Fruit fly (Drosophila melanogaster) whole organism, embryonic: ENCODE measurements around the gene ND-B16.6.

Source experiments
- Ada2b ChIP-seq: fragments of 200-800 bp; sonication (Bioruptor generic); IDR thresholded peaks from 2 replicates; pipeline ENCODE4 v1.3.6; 2022; ENCODE audit warnings: missing biosample characterization, missing genetic modification characterization
- BtbVII ChIP-seq: fragments of 200-800 bp; sonication (Bioruptor generic); optimal IDR thresholded peaks from 3 replicates; lab custom pipeline; 2017; ENCODE audit warnings: missing biosample characterization, mild to moderate bottlenecking, missing genetic modification characterization
- CG10274 ChIP-seq: fragments of 200-800 bp; sonication (Bioruptor generic); optimal IDR thresholded peaks from 3 replicates; lab custom pipeline; 2017; ENCODE audit warnings: missing biosample characterization, mild to moderate bottlenecking, missing genetic modification characterization
- CG12942 ChIP-seq: fragments of 200-800 bp; sonication (Bioruptor generic); optimal IDR thresholded peaks from 3 replicates; lab custom pipeline; 2016; ENCODE audit warnings: missing biosample characterization, missing genetic modification characterization
- CG15011 ChIP-seq: fragments of 200-800 bp; sonication (Bioruptor generic); optimal IDR thresholded peaks from 3 replicates; lab custom pipeline; 2018; ENCODE audit warnings: missing biosample characterization, mild to moderate bottlenecking, missing genetic modification characterization
- CG15073 ChIP-seq: fragments of 200-800 bp; sonication (Bioruptor generic); optimal IDR thresholded peaks from 2 replicates; lab custom pipeline; 2016; ENCODE audit warnings: missing biosample characterization, missing genetic modification characterization
- CG16863 ChIP-seq: fragments of 200-800 bp; sonication (Bioruptor generic); optimal IDR thresholded peaks from 3 replicates; lab custom pipeline; 2016; ENCODE audit warnings: missing biosample characterization, missing genetic modification characterization
- CG2889 ChIP-seq: fragments of 200-800 bp; sonication (Bioruptor generic); IDR thresholded peaks from 3 replicates; pipeline ENCODE4 v1.3.6; 2022; ENCODE audit warnings: missing biosample characterization, missing genetic modification characterization
- CG4360 ChIP-seq: fragments of 200-800 bp; sonication (Bioruptor generic); IDR thresholded peaks from 2 replicates; pipeline ENCODE4 v1.3.6; 2022; ENCODE audit warnings: missing biosample characterization, missing genetic modification characterization
- CG5180 ChIP-seq: fragments of 200-800 bp; sonication (Bioruptor generic); optimal IDR thresholded peaks from 3 replicates; lab custom pipeline; 2017; ENCODE audit warnings: missing biosample characterization, missing genetic modification characterization, mild to moderate bottlenecking, moderate library complexity, missing genetic modification reagents
- CG6254 ChIP-seq: fragments of 200-800 bp; sonication (Bioruptor generic); optimal IDR thresholded peaks from 3 replicates; lab custom pipeline; 2017; ENCODE audit warnings: mild to moderate bottlenecking, missing biosample characterization, missing genetic modification reagents, missing genetic modification characterization
- CG7556 ChIP-seq: fragments of 200-800 bp; sonication (Bioruptor generic); optimal IDR thresholded peaks from 2 replicates; lab custom pipeline; 2017; ENCODE audit warnings: missing biosample characterization, mild to moderate bottlenecking, missing genetic modification characterization
- CG7928 ChIP-seq: fragments of 200-800 bp; sonication (Bioruptor generic); optimal IDR thresholded peaks from 2 replicates; lab custom pipeline; 2017; ENCODE audit warnings: missing biosample characterization, mild to moderate bottlenecking, missing genetic modification characterization
- CTCF ChIP-seq: fragments of 200-800 bp; sonication (Bioruptor generic); optimal IDR thresholded peaks from 2 replicates; lab custom pipeline; 2017; ENCODE audit warnings: missing biosample characterization, mild to moderate bottlenecking, missing genetic modification characterization, moderate library complexity
- D19B ChIP-seq: fragments of 200-800 bp; sonication (Bioruptor generic); optimal IDR thresholded peaks from 2 replicates; lab custom pipeline; 2017; ENCODE audit warnings: missing biosample characterization, mild to moderate bottlenecking, missing genetic modification characterization
- Dll ChIP-seq: fragments of 200-800 bp; sonication (Bioruptor generic); IDR thresholded peaks from 4 replicates; pipeline ENCODE4 v1.3.6; 2022; ENCODE audit warnings: missing biosample characterization, missing genetic modification characterization; ENCODE audit not compliant: partially characterized antibody
- Doc3 ChIP-seq: fragments of 200-800 bp; sonication (Bioruptor generic); IDR thresholded peaks from 3 replicates; pipeline ENCODE4 v1.3.6; 2022; ENCODE audit warnings: missing biosample characterization, missing genetic modification characterization; ENCODE audit not compliant: partially characterized antibody
- HLH4C ChIP-seq: fragments of 200-800 bp; sonication (Bioruptor generic); IDR thresholded peaks from 3 replicates; pipeline ENCODE4 v1.3.6; 2022; ENCODE audit warnings: missing biosample characterization, missing genetic modification characterization; ENCODE audit not compliant: partially characterized antibody
- NC2β ChIP-seq: fragments of 200-800 bp; sonication (Bioruptor generic); optimal IDR thresholded peaks from 2 replicates; lab custom pipeline; 2016; ENCODE audit warnings: missing biosample characterization, missing genetic modification characterization
- NFAT ChIP-seq: fragments of 200-800 bp; sonication (Bioruptor generic); IDR thresholded peaks from 2 replicates; pipeline ENCODE4 v1.3.6; 2022; ENCODE audit warnings: missing biosample characterization, missing genetic modification characterization
- Nf-YB ChIP-seq: fragments of 200-800 bp; sonication (Bioruptor generic); optimal IDR thresholded peaks from 3 replicates; lab custom pipeline; 2019; ENCODE audit warnings: missing biosample characterization, mild to moderate bottlenecking, missing genetic modification characterization, moderate library complexity
- Opbp ChIP-seq: fragments of 200-800 bp; sonication (Bioruptor generic); IDR thresholded peaks from 3 replicates; pipeline ENCODE4 v1.3.6; 2022; ENCODE audit warnings: missing biosample characterization, missing genetic modification characterization; ENCODE audit not compliant: partially characterized antibody
- Scr ChIP-seq: fragments of 200-800 bp; sonication (Bioruptor generic); IDR thresholded peaks from 2 replicates; pipeline ENCODE4 v1.3.6; 2022; ENCODE audit warnings: missing biosample characterization, missing genetic modification characterization; ENCODE audit not compliant: partially characterized antibody
- Sry-β ChIP-seq: fragments of 200-800 bp; sonication (Bioruptor generic); optimal IDR thresholded peaks from 2 replicates; lab custom pipeline; 2018; ENCODE audit warnings: missing biosample characterization, mild to moderate bottlenecking, missing genetic modification characterization, moderate library complexity
- Xbp1 ChIP-seq: fragments of 200-800 bp; sonication (Bioruptor generic); optimal IDR thresholded peaks from 3 replicates; lab custom pipeline; 2016; ENCODE audit warnings: missing biosample characterization, mild to moderate bottlenecking, missing genetic modification characterization
- bab2 ChIP-seq: fragments of 200-800 bp; sonication (Bioruptor generic); optimal IDR thresholded peaks from 2 replicates; lab custom pipeline; 2016; ENCODE audit warnings: missing biosample characterization, missing genetic modification characterization
- bcd ChIP-seq: fragments of 200-800 bp; sonication (Bioruptor generic); optimal IDR thresholded peaks from 2 replicates; lab custom pipeline; 2017; ENCODE audit warnings: missing biosample characterization, mild to moderate bottlenecking, missing genetic modification characterization
- cad ChIP-seq: fragments of >200 bp; optimal IDR thresholded peaks from 2 replicates; lab custom pipeline; 2017; ENCODE audit warnings: missing biosample characterization, missing genetic modification characterization
- chif ChIP-seq, 2 experiments: fragments of 200-800 bp; sonication (Bioruptor generic); optimal IDR thresholded peaks; 3 replicates each; lab custom pipeline; 2016; ENCODE audit warnings: missing biosample characterization in 2 of 2, missing genetic modification characterization in 2 of 2
- cwo ChIP-seq: fragments of 200-800 bp; sonication (Bioruptor generic); optimal IDR thresholded peaks from 3 replicates; lab custom pipeline; 2017; ENCODE audit warnings: missing biosample characterization, missing genetic modification characterization, mild to moderate bottlenecking, moderate library complexity, missing genetic modification reagents
- danr ChIP-seq: fragments of 200-800 bp; sonication (Bioruptor generic); IDR thresholded peaks from 2 replicates; pipeline ENCODE4 v1.3.6; 2022; ENCODE audit warnings: missing biosample characterization, missing genetic modification characterization
- fd102C ChIP-seq: fragments of 200-800 bp; sonication (Bioruptor generic); optimal IDR thresholded peaks from 2 replicates; lab custom pipeline; 2018; ENCODE audit warnings: missing biosample characterization, mild to moderate bottlenecking, missing genetic modification characterization, moderate library complexity
- gem ChIP-seq: fragments of 200-800 bp; sonication (Bioruptor generic); optimal IDR thresholded peaks from 2 replicates; lab custom pipeline; 2019; ENCODE audit warnings: missing biosample characterization, mild to moderate bottlenecking, missing genetic modification characterization, moderate library complexity
- hb ChIP-seq: fragments of 200-800 bp; sonication (Bioruptor generic); IDR thresholded peaks from 3 replicates; pipeline ENCODE4 v1.3.6; 2022; ENCODE audit warnings: missing biosample characterization, missing genetic modification characterization; ENCODE audit not compliant: partially characterized antibody
- kah ChIP-seq: fragments of 200-800 bp; sonication (Bioruptor generic); optimal IDR thresholded peaks from 2 replicates; lab custom pipeline; 2018; ENCODE audit warnings: missing biosample characterization, mild to moderate bottlenecking, missing genetic modification characterization
- knrl ChIP-seq: fragments of 200-800 bp; sonication (Bioruptor generic); IDR thresholded peaks from 3 replicates; pipeline ENCODE4 v1.3.6; 2022; ENCODE audit warnings: missing biosample characterization, missing genetic modification characterization; ENCODE audit not compliant: partially characterized antibody
- lola ChIP-seq, 3 experiments: fragments of >200 bp in 2 of 3; fragments of 200-800 bp in 1 of 3; sonication (Bioruptor generic) in 1 of 3; optimal IDR thresholded peaks; 2 replicates each; lab custom pipeline; 2017 to 2019; ENCODE audit warnings: missing biosample characterization in 3 of 3, missing genetic modification characterization in 3 of 3, mild to moderate bottlenecking in 1 of 3, moderate library complexity in 1 of 3
- luna ChIP-seq: fragments of 200-800 bp; sonication (Bioruptor generic); optimal IDR thresholded peaks from 2 replicates; lab custom pipeline; 2016; ENCODE audit warnings: missing biosample characterization, missing genetic modification characterization
- oc ChIP-seq: fragments of 200-800 bp; sonication (Bioruptor generic); optimal IDR thresholded peaks from 2 replicates; lab custom pipeline; 2018; ENCODE audit warnings: missing biosample characterization, mild to moderate bottlenecking, missing genetic modification characterization, moderate library complexity
- org-1 ChIP-seq: fragments of 200-800 bp; sonication (Bioruptor generic); optimal IDR thresholded peaks from 2 replicates; lab custom pipeline; 2017; ENCODE audit warnings: missing biosample characterization, missing genetic modification characterization
- pb ChIP-seq: fragments of 200-800 bp; sonication (Bioruptor generic); optimal IDR thresholded peaks from 3 replicates; lab custom pipeline; 2016; ENCODE audit warnings: missing biosample characterization, missing genetic modification characterization
- repo ChIP-seq: fragments of 200-800 bp; sonication (Bioruptor generic); optimal IDR thresholded peaks from 2 replicates; lab custom pipeline; 2016; ENCODE audit warnings: missing biosample characterization, missing genetic modification characterization
- rib ChIP-seq: fragments of 200-800 bp; sonication (Bioruptor generic); IDR thresholded peaks from 2 replicates; pipeline ENCODE4 v1.3.6; 2022; ENCODE audit warnings: missing biosample characterization, missing genetic modification characterization
- sc ChIP-seq, 3 experiments: fragments of >200 bp in 2 of 3; fragments of 200-800 bp in 1 of 3; sonication (Bioruptor generic) in 1 of 3; optimal IDR thresholded peaks; 2 replicates in 2 of 3; 3 replicates in 1 of 3; lab custom pipeline; 2017; ENCODE audit warnings: mild to moderate bottlenecking in 1 of 3, missing biosample characterization in 1 of 3, missing genetic modification characterization in 1 of 3, missing genetic modification reagents in 1 of 3
- sqz ChIP-seq: fragments of 200-800 bp; sonication (Bioruptor generic); optimal IDR thresholded peaks from 3 replicates; lab custom pipeline; 2018; ENCODE audit warnings: missing biosample characterization, mild to moderate bottlenecking, missing genetic modification characterization
- tio ChIP-seq: fragments of 200-800 bp; sonication (Bioruptor generic); optimal IDR thresholded peaks from 2 replicates; lab custom pipeline; 2017; ENCODE audit warnings: missing biosample characterization, missing genetic modification characterization, inconsistent platforms
- tna ChIP-seq: fragments of 200-800 bp; sonication (Bioruptor generic); IDR thresholded peaks from 2 replicates; pipeline ENCODE4 v1.3.6; 2022; ENCODE audit warnings: missing biosample characterization, missing genetic modification characterization; ENCODE audit not compliant: partially characterized antibody
- unc-4 ChIP-seq: fragments of 200-800 bp; sonication (Bioruptor generic); IDR thresholded peaks from 2 replicates; pipeline ENCODE4 v1.3.6; 2022; ENCODE audit warnings: missing biosample characterization, missing genetic modification characterization; ENCODE audit not compliant: partially characterized antibody

Gene ND-B16.6

dm6 chrX:6330369-6330949 lies 19.7 kb downstream of the ND-B16.6 start, which contains the start of gene CG42240 (continued):
- TF ChIP-seq luna (GFP tag; lab: Kevin White, UChicago) (no peak), BtbVII (GFP tag; lab: Kevin White, UChicago) (peak; percentile 91), CG15011 (GFP tag; lab: Kevin White, UChicago) (peak; percentile 88), CG5180 (peak; percentile 82), lola (GFP tag; optimal IDR thresholded peaks at IDR 0.05; lab: Kevin White, UChicago) (peak in 1 of 3 experiments; percentile 91), D19B (GFP tag; lab: Kevin White, UChicago) (peak; percentile 77), org-1 (GFP tag; lab: Kevin White, UChicago) (peak; percentile 92), hb (GFP tag; lab: Robert Waterston, UW) (no peak), CG7928 (GFP tag; lab: Kevin White, UChicago) (peak; percentile 16), CG2889 (GFP tag; lab: Robert Waterston, UW) (peak; percentile 60; the same call in 1 of the 3 replicates), CTCF (GFP tag; lab: Kevin White, UChicago) (no peak), CG15073 (GFP tag; lab: Kevin White, UChicago) (peak; percentile 31), rib (GFP tag; lab: Robert Waterston, UW) (0 out of 2 replicates have a peak, but pooled peaks have one; percentile 40), Opbp (GFP tag; lab: Robert Waterston, UW) (no peak), tio (GFP tag; lab: Kevin White, UChicago) (peak; percentile 92), Dll (GFP tag; lab: Robert Waterston, UW) (no peak), CG7556 (peak; percentile 97), sc (optimal IDR thresholded peaks at IDR 0.05; lab: Kevin White, UChicago) (no peak), sc (GFP tag; optimal IDR thresholded peaks at IDR 0.05; lab: Kevin White, UChicago) (peak; percentile 92), knrl (GFP tag; lab: Robert Waterston, UW) (no peak), bcd (GFP tag; lab: Kevin White, UChicago) (peak; percentile 91), oc (peak; percentile 79), tna (GFP tag; lab: Robert Waterston, UW) (no peak), chif (GFP tag; optimal IDR thresholded peaks at IDR 0.05; lab: Kevin White, UChicago) (peak; percentile 80 to 87), CG6254 (GFP tag; lab: Kevin White, UChicago) (peak; percentile 87), NFAT (GFP tag; lab: Robert Waterston, UW) (peak; percentile 40; the same call in 1 of the 2 replicates), gem (tag; lab: Kevin White, UChicago) (peak; percentile 95), sqz (GFP tag; lab: Kevin White, UChicago) (peak; percentile 87), Sry-β (GFP tag; lab: Kevin White, UChicago) (peak; percentile 40), cad (GFP tag; lab: Kevin White, UChicago) (no peak), CG16863 (GFP tag; lab: Kevin White, UChicago) (peak; percentile 79), HLH4C (GFP tag; lab: Robert Waterston, UW) (no peak), Scr (GFP tag; lab: Robert Waterston, UW) (no peak), pb (GFP tag; lab: Kevin White, UChicago) (peak; percentile 59), CG10274 (GFP tag; lab: Kevin White, UChicago) (peak; percentile 86), CG12942 (GFP tag; lab: Kevin White, UChicago) (peak; percentile 81), CG4360 (GFP tag; lab: Robert Waterston, UW) (0 out of 2 replicates have a peak, but pooled peaks have one; percentile 16), Doc3 (GFP tag; lab: Robert Waterston, UW) (no peak), unc-4 (GFP tag; lab: Robert Waterston, UW) (no peak), NC2β (peak; percentile 71), danr (GFP tag; lab: Robert Waterston, UW) (peak; percentile 71), Nf-YB (GFP tag; lab: Kevin White, UChicago) (peak; percentile 78), kah (GFP tag; lab: Kevin White, UChicago) (peak; percentile 81), Xbp1 (GFP tag; lab: Kevin White, UChicago) (peak; percentile 91), Ada2b (peak; percentile 76), fd102C (GFP tag; lab: Kevin White, UChicago) (peak; percentile 46), repo (GFP tag; lab: Kevin White, UChicago) (peak; percentile 55), cwo (GFP tag; lab: Kevin White, UChicago) (peak; percentile 87), bab2 (GFP tag; lab: Kevin White, UChicago) (peak; percentile 77)
